Fruit fly (Drosophila melanogaster): ENCODE data around the gene mRpS11.

The mRpS11 gene

DNA sequence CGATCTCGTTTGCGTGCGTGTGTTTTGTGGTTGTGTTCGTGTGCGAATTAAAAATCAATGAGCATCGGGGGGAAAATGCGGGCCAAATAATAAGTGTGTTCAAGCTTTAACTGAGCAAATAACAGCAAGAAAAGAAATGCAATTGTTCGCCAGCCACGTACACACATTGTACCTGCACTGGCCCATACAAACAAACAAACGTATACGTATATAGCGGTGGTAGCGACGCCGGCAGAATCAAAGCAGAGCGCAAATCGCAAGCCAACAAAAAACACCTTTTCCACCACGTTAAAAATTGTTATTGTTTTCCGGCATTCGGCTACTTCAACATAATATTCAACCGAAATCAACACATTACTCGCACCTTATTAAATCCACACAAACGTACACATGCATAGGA, 18.0 kb upstream of the mRpS11 start:
- TF ChIP-seq Pif1B (GFP tag; optimal IDR thresholded peaks at IDR 0.05) = no peak
- no peak for TF ChIP-seq fd96Ca (GFP tag; IDR thresholded peaks at IDR 0.05)
- no peak for TF ChIP-seq CG17806 (tag; optimal IDR thresholded peaks at IDR 0.05)
- TF ChIP-seq Ets98B (GFP tag; IDR thresholded peaks at IDR 0.05) = no peak
- no peak for TF ChIP-seq rn (GFP tag; IDR thresholded peaks at IDR 0.05)
- TF ChIP-seq CG8301 (tag; optimal IDR thresholded peaks at IDR 0.05) = no peak
- TF ChIP-seq CG15710 (tag; optimal IDR thresholded peaks at IDR 0.05) = no peak
- TF ChIP-seq Pif1A (GFP tag; optimal IDR thresholded peaks at IDR 0.05) = no peak
- TF ChIP-seq CG4496 (GFP tag; IDR thresholded peaks at IDR 0.05) = no peak
- no peak for TF ChIP-seq CG8159 (tag; optimal IDR thresholded peaks at IDR 0.05)

DNA sequence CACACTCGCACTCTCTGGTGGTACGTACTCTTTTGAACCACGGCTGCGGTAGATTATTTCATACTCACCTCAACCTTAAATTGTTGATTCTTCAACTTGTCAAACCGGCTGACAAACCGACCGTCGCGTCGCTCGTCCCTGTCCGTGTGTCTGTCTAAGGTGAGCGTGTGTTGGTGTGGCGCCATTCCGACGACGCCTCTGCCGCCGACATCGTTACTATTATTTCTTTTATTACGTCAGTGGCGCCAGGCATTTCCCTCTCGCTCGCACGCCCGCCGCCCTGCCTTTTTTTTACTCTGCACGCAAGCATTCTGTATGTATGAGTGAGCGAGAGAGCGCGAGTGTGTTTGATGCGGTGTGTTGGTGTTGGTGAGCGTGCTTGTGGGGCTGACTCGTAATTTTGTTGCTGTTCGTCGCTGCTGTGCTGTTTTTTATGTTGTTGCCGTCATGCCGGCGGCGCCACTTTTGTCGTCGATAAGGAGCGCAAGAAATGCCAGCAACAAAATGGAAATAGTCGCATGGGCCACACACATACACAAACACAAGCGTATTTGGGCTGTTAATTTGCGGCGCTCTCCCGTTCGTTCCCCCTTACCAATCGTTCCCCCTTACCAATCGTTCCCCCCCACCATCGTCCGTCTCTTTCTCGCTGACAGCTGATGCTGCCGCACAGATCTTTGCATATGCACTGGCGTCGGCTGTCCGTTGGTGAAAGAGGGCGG, 16.2 kb upstream of the mRpS11 start:
- TF ChIP-seq Pif1B (GFP tag; optimal IDR thresholded peaks at IDR 0.05) (peak; percentile 60), EcR (GFP tag; optimal IDR thresholded peaks at IDR 0.05) (peak; percentile 85), CG4496 (GFP tag; IDR thresholded peaks at IDR 0.05) (peak; percentile 74), CG13204 (GFP tag; optimal IDR thresholded peaks at IDR 0.05) (peak; percentile 99), CG34367 (tag; optimal IDR thresholded peaks at IDR 0.05) (no peak), CG10348 (GFP tag; IDR thresholded peaks at IDR 0.05) (no peak), CG15710 (tag; optimal IDR thresholded peaks at IDR 0.05) (peak; percentile 51), CG17806 (tag; optimal IDR thresholded peaks at IDR 0.05) (no peak), Ets98B (GFP tag; IDR thresholded peaks at IDR 0.05) (peak; percentile 74; the same call in 1 of the 2 replicates), CG8301 (tag; optimal IDR thresholded peaks at IDR 0.05) (peak; percentile 24), Snoo (tag; optimal IDR thresholded peaks at IDR 0.05) (peak; percentile 63), Pif1A (GFP tag; optimal IDR thresholded peaks at IDR 0.05) (peak; percentile 51), rn (GFP tag; IDR thresholded peaks at IDR 0.05) (peak; percentile 46; the same call in 1 of the 2 replicates), gl (tag; optimal IDR thresholded peaks at IDR 0.05) (peak; percentile 72), CG32121 (GFP tag; IDR thresholded peaks at IDR 0.05) (peak; percentile 60), CG12605 (GFP tag; IDR thresholded peaks at IDR 0.05) (peak; percentile 61), D1 (tag; optimal IDR thresholded peaks at IDR 0.05) (peak; percentile 40), CG9948 (tag; optimal IDR thresholded peaks at IDR 0.05) (no peak), fd96Ca (GFP tag; IDR thresholded peaks at IDR 0.05) (no peak), CG8159 (tag; optimal IDR thresholded peaks at IDR 0.05) (peak; percentile 18), CG14655 (GFP tag; optimal IDR thresholded peaks at IDR 0.05) (peak; percentile 35)

DNA sequence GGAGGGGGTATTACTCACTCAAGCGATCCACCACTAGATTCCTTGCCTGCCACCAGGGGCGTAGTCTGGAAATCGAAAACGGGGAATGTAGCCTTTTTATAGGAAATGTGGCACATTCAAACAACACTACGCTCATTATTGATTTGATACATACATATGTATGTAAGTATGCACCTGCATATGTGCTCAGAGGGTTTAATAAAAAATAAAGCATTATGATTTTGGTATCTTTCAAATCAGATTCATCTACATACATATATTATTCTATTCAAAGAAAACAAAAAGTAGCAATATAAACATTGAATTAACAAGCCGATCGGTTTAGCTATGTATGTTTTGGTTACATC, 15.7 kb upstream of the mRpS11 start:
- peak; percentile 70 for TF ChIP-seq Pif1A (GFP tag; optimal IDR thresholded peaks at IDR 0.05)
- no peak for TF ChIP-seq CG13204 (GFP tag; optimal IDR thresholded peaks at IDR 0.05)
- TF ChIP-seq Ets98B (GFP tag; IDR thresholded peaks at IDR 0.05) = peak; percentile 7; the same call in 1 of the 2 replicates
- no peak for TF ChIP-seq gl (tag; optimal IDR thresholded peaks at IDR 0.05)
- TF ChIP-seq Pif1B (GFP tag; optimal IDR thresholded peaks at IDR 0.05) = peak; percentile 22
- TF ChIP-seq CG17806 (tag; optimal IDR thresholded peaks at IDR 0.05) = peak; percentile 52
- peak; percentile 70 for TF ChIP-seq CG8159 (tag; optimal IDR thresholded peaks at IDR 0.05)
- peak; percentile 62 for TF ChIP-seq CG9948 (tag; optimal IDR thresholded peaks at IDR 0.05)
- TF ChIP-seq CG15710 (tag; optimal IDR thresholded peaks at IDR 0.05) = peak; percentile 44
- TF ChIP-seq CG8301 (tag; optimal IDR thresholded peaks at IDR 0.05) = peak; percentile 71
- TF ChIP-seq CG32121 (GFP tag; IDR thresholded peaks at IDR 0.05) = no peak; the same call in 1 of the 2 replicates
- TF ChIP-seq EcR (GFP tag; optimal IDR thresholded peaks at IDR 0.05) = no peak
- TF ChIP-seq Snoo (tag; optimal IDR thresholded peaks at IDR 0.05) = peak; percentile 2
- no peak for TF ChIP-seq D1 (tag; optimal IDR thresholded peaks at IDR 0.05)
- TF ChIP-seq CG14655 (GFP tag; optimal IDR thresholded peaks at IDR 0.05) = peak; percentile 78
- TF ChIP-seq CG4496 (GFP tag; IDR thresholded peaks at IDR 0.05) = peak; percentile 43
- TF ChIP-seq CG34367 (tag; optimal IDR thresholded peaks at IDR 0.05) = peak; percentile 16
- TF ChIP-seq CG12605 (GFP tag; IDR thresholded peaks at IDR 0.05) = peak; percentile 39; the same call in 1 of the 2 replicates

DNA sequence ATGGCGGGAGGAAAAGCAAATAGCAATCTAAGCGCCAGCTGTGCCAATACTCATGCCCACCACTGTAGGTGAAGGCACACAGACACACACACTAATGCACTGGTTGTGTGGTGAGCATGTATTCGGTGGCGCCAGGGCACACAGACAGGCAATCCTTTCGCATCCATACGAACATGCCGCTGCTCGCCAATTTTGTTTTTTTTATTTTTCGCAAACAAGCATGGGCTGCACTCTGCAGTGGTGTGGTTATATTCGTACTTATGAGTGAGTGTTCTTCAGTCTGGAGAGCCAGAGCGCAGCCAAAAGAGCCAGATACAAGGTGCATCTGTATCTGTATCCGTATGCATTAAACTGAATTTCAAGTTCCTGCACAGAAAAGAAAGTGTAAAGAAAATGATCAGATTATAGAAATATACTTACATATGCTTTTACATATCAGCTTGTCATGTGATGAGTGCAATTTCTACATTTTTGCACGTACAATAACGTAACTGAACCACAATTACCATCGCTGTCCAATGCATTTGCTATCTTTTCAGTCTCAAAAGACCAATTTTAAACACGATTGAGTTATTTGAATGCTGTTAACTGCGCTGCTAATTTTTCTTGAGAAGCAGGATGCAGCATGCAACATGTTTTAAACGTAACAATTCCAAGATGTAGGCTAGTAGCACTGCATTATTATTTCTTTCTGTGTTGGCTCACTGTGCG, 13.3 kb upstream of the mRpS11 start:
- peak; percentile 42; the same call in 1 of the 2 replicates for TF ChIP-seq CG32121 (GFP tag; IDR thresholded peaks at IDR 0.05)
- TF ChIP-seq CG8159 (tag; optimal IDR thresholded peaks at IDR 0.05) = peak; percentile 91
- TF ChIP-seq D1 (tag; optimal IDR thresholded peaks at IDR 0.05) = peak; percentile 65
- TF ChIP-seq fd96Ca (GFP tag; IDR thresholded peaks at IDR 0.05) = peak; percentile 80
- TF ChIP-seq CG15710 (tag; optimal IDR thresholded peaks at IDR 0.05) = peak; percentile 88
- peak; percentile 80 for TF ChIP-seq Pif1A (GFP tag; optimal IDR thresholded peaks at IDR 0.05)
- TF ChIP-seq EcR (GFP tag; optimal IDR thresholded peaks at IDR 0.05) = peak; percentile 55
- TF ChIP-seq CG9948 (tag; optimal IDR thresholded peaks at IDR 0.05) = peak; percentile 91
- TF ChIP-seq CG13204 (GFP tag; optimal IDR thresholded peaks at IDR 0.05) = peak; percentile 85
- peak; percentile 81 for TF ChIP-seq Pif1B (GFP tag; optimal IDR thresholded peaks at IDR 0.05)
- peak; percentile 68 for TF ChIP-seq rn (GFP tag; IDR thresholded peaks at IDR 0.05)
- peak; percentile 72 for TF ChIP-seq Snoo (tag; optimal IDR thresholded peaks at IDR 0.05)
- peak; percentile 58 for TF ChIP-seq Ets98B (GFP tag; IDR thresholded peaks at IDR 0.05)
- peak; percentile 96 for TF ChIP-seq CG14655 (GFP tag; optimal IDR thresholded peaks at IDR 0.05)
- peak; percentile 86 for TF ChIP-seq CG34367 (tag; optimal IDR thresholded peaks at IDR 0.05)
- TF ChIP-seq CG10348 (GFP tag; IDR thresholded peaks at IDR 0.05) = peak; percentile 58
- TF ChIP-seq CG17806 (tag; optimal IDR thresholded peaks at IDR 0.05) = peak; percentile 78
- peak; percentile 9; the same call in 1 of the 2 replicates for TF ChIP-seq CG12605 (GFP tag; IDR thresholded peaks at IDR 0.05)
- peak; percentile 66 for TF ChIP-seq CG4496 (GFP tag; IDR thresholded peaks at IDR 0.05)
- TF ChIP-seq gl (tag; optimal IDR thresholded peaks at IDR 0.05) = peak; percentile 54
- TF ChIP-seq CG8301 (tag; optimal IDR thresholded peaks at IDR 0.05) = peak; percentile 93

DNA sequence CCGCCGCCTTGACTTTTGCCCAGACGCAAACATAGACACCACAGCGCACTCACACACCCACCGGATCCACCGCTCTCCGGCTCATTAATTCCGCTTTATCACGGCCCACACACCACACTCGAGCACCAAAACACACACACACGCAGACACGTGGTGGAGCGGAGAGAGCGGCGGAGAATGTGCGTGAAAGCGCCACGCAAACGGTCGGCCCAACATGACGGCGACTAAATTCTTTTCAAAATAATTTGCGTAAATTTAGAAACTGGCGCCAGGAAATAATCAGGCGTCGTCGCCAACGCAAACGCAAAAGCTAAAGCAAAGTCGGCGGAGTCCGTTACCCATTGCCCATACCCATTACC, 12.7 kb upstream of the mRpS11 start:
- peak; percentile 78 for TF ChIP-seq CG13204 (GFP tag; optimal IDR thresholded peaks at IDR 0.05)
- no peak for TF ChIP-seq CG4496 (GFP tag; IDR thresholded peaks at IDR 0.05)

Measured in whole organism, pupa.